Worm (Caenorhabditis elegans) whole organism, young adult: ENCODE results near the gene C27B7.9.

Experiments used
- B0019.2 ChIP-seq: fragments of 200-800 bp; sonication (Bioruptor generic); conservative IDR thresholded peaks from 2 replicates; pipeline ENCODE4 v1.3.6; 2022; ENCODE audit warnings: missing genetic modification reagents, missing genetic modification characterization, missing compliant biosample characterization
- C06A6.2 ChIP-seq: fragments of 200-800 bp; sonication (Bioruptor generic); conservative IDR thresholded peaks from 2 replicates; pipeline ENCODE4 v1.3.6; 2022; ENCODE audit warnings: missing genetic modification characterization, missing compliant biosample characterization
- C17E4.6 ChIP-seq: fragments of 200-800 bp; sonication (Bioruptor generic); IDR thresholded peaks from 2 replicates; pipeline ENCODE4 v1.3.6; 2022; ENCODE audit warnings: missing genetic modification reagents, missing genetic modification characterization, missing compliant biosample characterization
- D2030.7 ChIP-seq: fragments of 200-800 bp; sonication (Bioruptor generic); IDR thresholded peaks from 2 replicates; pipeline ENCODE4 v1.3.6; 2022; ENCODE audit warnings: missing genetic modification reagents, missing genetic modification characterization, missing compliant biosample characterization
- F33H1.4 ChIP-seq: fragments of 200-800 bp; sonication (Bioruptor generic); IDR thresholded peaks from 2 replicates; pipeline ENCODE4 v1.3.6; 2022; ENCODE audit warnings: missing genetic modification reagents, missing genetic modification characterization, missing compliant biosample characterization
- F49E8.2 ChIP-seq: sonication (generic microtip); optimal IDR thresholded peaks from 3 replicates; lab custom pipeline; 2017; ENCODE audit warnings: missing genetic modification characterization, mild to moderate bottlenecking, missing compliant biosample characterization, antibody characterized with exemption, moderate library complexity; ENCODE audit not compliant: insufficient read depth
- F57A8.1 ChIP-seq: fragments of 200-800 bp; sonication (Bioruptor generic); optimal IDR thresholded peaks from 2 replicates; lab custom pipeline; 2018; ENCODE audit warnings: mild to moderate bottlenecking, missing genetic modification characterization, moderate library complexity, missing compliant biosample characterization
- K12H6.12 ChIP-seq: fragments of 200-800 bp; sonication (Bioruptor generic); optimal IDR thresholded peaks from 2 replicates; lab custom pipeline; 2018; ENCODE audit warnings: mild to moderate bottlenecking, missing genetic modification characterization, missing compliant biosample characterization
- Y95B8A.8 ChIP-seq: fragments of 200-800 bp; sonication (Bioruptor generic); IDR thresholded peaks from 2 replicates; pipeline ENCODE4 v1.3.6; 2022; ENCODE audit warnings: missing genetic modification reagents, missing genetic modification characterization, missing compliant biosample characterization
- ZK185.1 ChIP-seq: sonication (generic microtip); optimal IDR thresholded peaks from 2 replicates; lab custom pipeline; 2016; ENCODE audit warnings: mild to moderate bottlenecking, missing genetic modification characterization, missing compliant biosample characterization; ENCODE audit not compliant: poor library complexity, severe bottlenecking
- atf-7 ChIP-seq: sonication (generic microtip); optimal IDR thresholded peaks from 2 replicates; lab custom pipeline; 2017; ENCODE audit warnings: mild to moderate bottlenecking, missing genetic modification characterization, missing compliant biosample characterization
- attf-3 ChIP-seq: fragments of 200-800 bp; sonication (Bioruptor generic); conservative IDR thresholded peaks from 2 replicates; pipeline ENCODE4 v1.3.6; 2022; ENCODE audit warnings: missing genetic modification reagents, missing genetic modification characterization, missing compliant biosample characterization
- attf-5 ChIP-seq: fragments of 200-800 bp; sonication (Bioruptor generic); optimal IDR thresholded peaks from 2 replicates; lab custom pipeline; 2018; ENCODE audit warnings: mild to moderate bottlenecking, missing genetic modification characterization, missing compliant biosample characterization
- bed-1 ChIP-seq: fragments of 200-800 bp; sonication (Bioruptor generic); IDR thresholded peaks from 2 replicates; pipeline ENCODE4 v1.3.6; 2022; ENCODE audit warnings: missing genetic modification reagents, missing genetic modification characterization, missing compliant biosample characterization
- ceh-100 ChIP-seq: fragments of 200-800 bp; sonication (Bioruptor generic); IDR thresholded peaks from 2 replicates; pipeline ENCODE4 v1.3.6; 2022; ENCODE audit warnings: missing genetic modification reagents, missing genetic modification characterization, missing compliant biosample characterization
- ceh-27 ChIP-seq: fragments of 200-800 bp; sonication (Bioruptor generic); optimal IDR thresholded peaks from 2 replicates; lab custom pipeline; 2018; ENCODE audit warnings: mild to moderate bottlenecking, missing genetic modification characterization, moderate library complexity, missing compliant biosample characterization
- ceh-58 ChIP-seq: fragments of 200-800 bp; sonication (Bioruptor generic); IDR thresholded peaks from 2 replicates; pipeline ENCODE4 v1.3.6; 2022; ENCODE audit warnings: missing genetic modification characterization, missing compliant biosample characterization
- ceh-91 ChIP-seq: fragments of 200-800 bp; sonication (Bioruptor generic); IDR thresholded peaks from 2 replicates; pipeline ENCODE4 v1.3.6; 2022; ENCODE audit warnings: missing genetic modification reagents, missing genetic modification characterization, missing compliant biosample characterization
- dpff-1 ChIP-seq: sonication (generic microtip); optimal IDR thresholded peaks from 2 replicates; lab custom pipeline; 2017; ENCODE audit warnings: mild to moderate bottlenecking, missing genetic modification characterization, missing compliant biosample characterization
- dpl-1 ChIP-seq: fragments of 150-350 bp; optimal IDR thresholded peaks from 2 replicates; lab custom pipeline; 2014; ENCODE audit warnings: missing biosample characterization, missing genetic modification reagents, missing genetic modification characterization
- efl-1 ChIP-seq: fragments of 150-350 bp; optimal IDR thresholded peaks from 2 replicates; lab custom pipeline; 2014; ENCODE audit warnings: missing biosample characterization, missing genetic modification reagents, missing genetic modification characterization
- gei-17 ChIP-seq: fragments of 200-800 bp; sonication (Bioruptor generic); optimal IDR thresholded peaks from 2 replicates; lab custom pipeline; 2018; ENCODE audit warnings: mild to moderate bottlenecking, missing genetic modification characterization, missing compliant biosample characterization
- let-607 ChIP-seq, 2 experiments: fragments of 200-800 bp in 1 of 2; sonication (Bioruptor generic) in 1 of 2; sonication (generic microtip) in 1 of 2; optimal IDR thresholded peaks; 2 replicates each; lab custom pipeline; 2016 to 2018; ENCODE audit warnings: mild to moderate bottlenecking in 2 of 2, missing compliant biosample characterization in 2 of 2, missing genetic modification characterization in 2 of 2, moderate library complexity in 2 of 2, missing genotype in 1 of 2
- lin-26 ChIP-seq: fragments of 200-800 bp; sonication (Bioruptor generic); IDR thresholded peaks from 2 replicates; pipeline ENCODE4 v1.3.6; 2022; ENCODE audit warnings: missing genetic modification reagents, missing genetic modification characterization, missing compliant biosample characterization
- lin-35 ChIP-seq, 3 experiments: fragments of 150-350 bp in 2 of 3; sonication (generic microtip) in 1 of 3; optimal IDR thresholded peaks; 2 replicates each; lab custom pipeline; 2014 to 2018; ENCODE audit warnings: missing biosample characterization in 3 of 3, missing genetic modification characterization in 3 of 3, missing genetic modification reagents in 3 of 3
- lin-54 ChIP-seq: fragments of 200-800 bp; sonication (Bioruptor generic); optimal IDR thresholded peaks from 2 replicates; lab custom pipeline; 2018; ENCODE audit warnings: mild to moderate bottlenecking, missing genetic modification characterization, missing compliant biosample characterization
- lsl-1 ChIP-seq: fragments of 200-800 bp; sonication (Bioruptor generic); optimal IDR thresholded peaks from 2 replicates; lab custom pipeline; 2018; ENCODE audit warnings: mild to moderate bottlenecking, missing genetic modification characterization, moderate library complexity, missing compliant biosample characterization
- madf-6 ChIP-seq: fragments of 200-800 bp; sonication (Bioruptor generic); IDR thresholded peaks from 2 replicates; pipeline ENCODE4 v1.3.6; 2022; ENCODE audit warnings: missing genetic modification reagents, missing genetic modification characterization, missing compliant biosample characterization
- madf-8 ChIP-seq: fragments of 200-800 bp; sonication (Bioruptor generic); conservative IDR thresholded peaks from 2 replicates; pipeline ENCODE4 v1.3.6; 2022; ENCODE audit warnings: missing genetic modification reagents, missing genetic modification characterization, missing compliant biosample characterization
- mcd-1 ChIP-seq: fragments of 200-800 bp; sonication (Bioruptor generic); IDR thresholded peaks from 2 replicates; pipeline ENCODE4 v1.3.6; 2022; ENCODE audit warnings: missing genetic modification reagents, missing genetic modification characterization, missing compliant biosample characterization
- mxl-1 ChIP-seq: sonication (generic microtip); optimal IDR thresholded peaks from 2 replicates; lab custom pipeline; 2016; ENCODE audit warnings: missing genetic modification characterization, missing compliant biosample characterization
- nhr-179 ChIP-seq: sonication (generic microtip); optimal IDR thresholded peaks from 2 replicates; lab custom pipeline; 2016; ENCODE audit warnings: mild to moderate bottlenecking, missing genetic modification characterization, missing compliant biosample characterization
- pbrm-1 ChIP-seq: fragments of 200-800 bp; sonication (Bioruptor generic); IDR thresholded peaks from 2 replicates; pipeline ENCODE4 v1.3.6; 2022; ENCODE audit warnings: missing genetic modification reagents, missing genetic modification characterization, missing compliant biosample characterization
- rcor-1 ChIP-seq: fragments of 200-800 bp; sonication (Bioruptor generic); IDR thresholded peaks from 2 replicates; pipeline ENCODE4 v1.3.6; 2022; ENCODE audit warnings: missing genetic modification reagents, missing genetic modification characterization, missing compliant biosample characterization
- rpc-1 ChIP-seq, 2 experiments: fragments of 150-350 bp in 1 of 2; sonication (generic microtip) in 1 of 2; optimal IDR thresholded peaks; 2 replicates each; lab custom pipeline; 2014 to 2018; ENCODE audit warnings: missing biosample characterization in 1 of 2, missing genetic modification characterization in 1 of 2, missing genetic modification reagents in 1 of 2, missing genotype in 1 of 2
- sea-2 ChIP-seq: fragments of 200-800 bp; sonication (Bioruptor generic); IDR thresholded peaks from 2 replicates; pipeline ENCODE4 v1.3.6; 2022; ENCODE audit warnings: missing genetic modification characterization, missing compliant biosample characterization
- snpc-3.4 ChIP-seq: sonication (generic microtip); optimal IDR thresholded peaks from 2 replicates; lab custom pipeline; 2017; ENCODE audit warnings: missing genetic modification characterization, mild to moderate bottlenecking, missing compliant biosample characterization, antibody characterized with exemption, moderate library complexity, missing genotype, missing genetic modification reagents
- snpc-4 ChIP-seq, 5 experiments: fragments of 150-350 bp in 1 of 5; sonication (generic microtip) in 4 of 5; optimal IDR thresholded peaks; 2 replicates each; lab custom pipeline; 2014 to 2018; ENCODE audit warnings: missing genetic modification characterization in 5 of 5, missing biosample characterization in 3 of 5, antibody characterized with exemption in 2 of 5, mild to moderate bottlenecking in 2 of 5, missing compliant biosample characterization in 2 of 5, missing genotype in 2 of 5, moderate library complexity in 2 of 5, missing genetic modification reagents in 1 of 5
- tlf-1 ChIP-seq: fragments of 200-800 bp; sonication (Bioruptor generic); optimal IDR thresholded peaks from 2 replicates; lab custom pipeline; 2018; ENCODE audit warnings: mild to moderate bottlenecking, missing genetic modification characterization, missing compliant biosample characterization
- unc-130 ChIP-seq: sonication (generic microtip); optimal IDR thresholded peaks from 2 replicates; lab custom pipeline; 2016; ENCODE audit warnings: missing genetic modification reagents, missing genetic modification characterization, missing compliant biosample characterization
- unc-62 ChIP-seq: fragments of 150-350 bp; optimal IDR thresholded peaks from 2 replicates; lab custom pipeline; 2014; ENCODE audit warnings: missing biosample characterization, missing genetic modification reagents, missing genetic modification characterization
- xnd-1 ChIP-seq: sonication (generic microtip); optimal IDR thresholded peaks from 2 replicates; lab custom pipeline; 2016; ENCODE audit warnings: missing genotype, missing genetic modification reagents, missing genetic modification characterization, missing compliant biosample characterization
- ztf-18 ChIP-seq: sonication (generic microtip); optimal IDR thresholded peaks from 2 replicates; lab custom pipeline; 2016; ENCODE audit warnings: missing genotype, mild to moderate bottlenecking, missing genetic modification characterization, missing compliant biosample characterization
- ztf-22 ChIP-seq: fragments of 200-800 bp; sonication (Bioruptor generic); optimal IDR thresholded peaks from 2 replicates; lab custom pipeline; 2018; ENCODE audit warnings: mild to moderate bottlenecking, missing genetic modification characterization, moderate library complexity, missing compliant biosample characterization

C27B7.9 gene

ce11 chrIV:8891131-8891530 is 24.8 kb downstream of the C27B7.9 start, which contains the start of gene spr-2 (continued):
- TF ChIP-seq gei-17 (GFP tag; lab: Kevin White, UChicago) = no peak
- peak; percentile 44 for TF ChIP-seq ceh-27
- no peak for TF ChIP-seq lin-26
- TF ChIP-seq rpc-1 (optimal IDR thresholded peaks at IDR 0.05; lab: Kevin White, UChicago) = no peak
- TF ChIP-seq rpc-1 (tag; optimal IDR thresholded peaks at IDR 0.05; lab: Kevin White, UChicago) = no peak
- TF ChIP-seq ZK185.1 (tag; lab: Kevin White, UChicago) = peak; percentile 44
- no peak for TF ChIP-seq snpc-4 (GFP tag; optimal IDR thresholded peaks at IDR 0.05; lab: Kevin White, UChicago)
- TF ChIP-seq snpc-4 (tag; optimal IDR thresholded peaks at IDR 0.05; lab: Kevin White, UChicago) = peak; percentile 34 to 68 (median 43)
- TF ChIP-seq let-607 (tag; optimal IDR thresholded peaks at IDR 0.05; lab: Kevin White, UChicago) = no peak
- TF ChIP-seq lin-54 (GFP tag; lab: Kevin White, UChicago) = peak; percentile 85
- no peak for TF ChIP-seq mxl-1
- TF ChIP-seq atf-7 = peak; percentile 14
- TF ChIP-seq mcd-1 (GFP tag; lab: Robert Waterston, UW) = peak; percentile 53; the same call in 1 of the 2 replicates
- peak; percentile 21; the same call in 1 of the 2 replicates for TF ChIP-seq rcor-1 (GFP tag; lab: Robert Waterston, UW)
- TF ChIP-seq B0019.2 (GFP tag; lab: Robert Waterston, UW) = no peak
- no peak for TF ChIP-seq ceh-100 (GFP tag; lab: Robert Waterston, UW)
- peak; percentile 58 for TF ChIP-seq attf-3 (GFP tag; lab: Robert Waterston, UW)
- TF ChIP-seq efl-1 (GFP tag; lab: Kevin White, UChicago) = peak; percentile 30
- no peak for TF ChIP-seq ceh-58
- TF ChIP-seq pbrm-1 (GFP tag; lab: Robert Waterston, UW) = 0 out of 2 replicates have a peak, but pooled peaks have one; percentile 9
- TF ChIP-seq dpff-1 (tag; lab: Kevin White, UChicago) = peak; percentile 35
- TF ChIP-seq ztf-22 (GFP tag; lab: Kevin White, UChicago) = no peak
- peak in 1 of 3 experiments; percentile 85 for TF ChIP-seq lin-35 (GFP tag; optimal IDR thresholded peaks at IDR 0.05; lab: Kevin White, UChicago)
- no peak for TF ChIP-seq unc-62
- TF ChIP-seq attf-5 = peak; percentile 84

ce11 chrIV:8888525-8889026 is 27.3 kb downstream of the C27B7.9 start, which contains the start of gene oma-1:
TSS of gene oma-1 (plus strand) at chrIV:8888976.
- TF ChIP-seq D2030.7 (GFP tag; lab: Robert Waterston, UW) (peak; percentile 88), dpl-1 (GFP tag; lab: Kevin White, UChicago) (peak; percentile 83), madf-8 (GFP tag; lab: Robert Waterston, UW) (peak; percentile 98), snpc-4 (GFP tag; optimal IDR thresholded peaks at IDR 0.05; lab: Kevin White, UChicago) (no peak), snpc-4 (tag; optimal IDR thresholded peaks at IDR 0.05; lab: Kevin White, UChicago) (peak in 2 of 4 experiments; percentile 10 to 36), rcor-1 (GFP tag; lab: Robert Waterston, UW) (peak; percentile 65; the same call in 1 of the 2 replicates), lsl-1 (GFP tag; lab: Kevin White, UChicago) (peak; percentile 99), efl-1 (GFP tag; lab: Kevin White, UChicago) (peak; percentile 95), tlf-1 (GFP tag; lab: Kevin White, UChicago) (peak; percentile 78), C17E4.6 (GFP tag; lab: Robert Waterston, UW) (0 out of 2 replicates have a peak, but pooled peaks have one; percentile 14), attf-3 (GFP tag; lab: Robert Waterston, UW) (peak; percentile 56; the same call in 1 of the 2 replicates), F33H1.4 (GFP tag; lab: Robert Waterston, UW) (peak; percentile 95), ceh-91 (GFP tag; lab: Robert Waterston, UW) (peak; percentile 91), B0019.2 (GFP tag; lab: Robert Waterston, UW) (peak; percentile 36; the same call in 1 of the 2 replicates), K12H6.12 (tag; lab: Kevin White, UChicago) (no peak), F49E8.2 (tag; lab: Kevin White, UChicago) (peak; percentile 88), lin-35 (GFP tag; optimal IDR thresholded peaks at IDR 0.05; lab: Kevin White, UChicago) (peak in 1 of 3 experiments; percentile 64), ceh-100 (GFP tag; lab: Robert Waterston, UW) (0 out of 2 replicates have a peak, but pooled peaks have one; percentile 13), snpc-3.4 (tag; lab: Kevin White, UChicago) (peak; percentile 82), xnd-1 (peak; percentile 95), nhr-179 (tag; lab: Kevin White, UChicago) (no peak), unc-130 (GFP tag; lab: Kevin White, UChicago) (peak; percentile 44), madf-6 (peak; percentile 99), C06A6.2 (no peak), bed-1 (no peak), ztf-18 (tag; lab: Kevin White, UChicago) (peak; percentile 49), sea-2 (GFP tag; lab: Robert Waterston, UW) (no peak), F57A8.1 (GFP tag; lab: Kevin White, UChicago) (no peak), Y95B8A.8 (GFP tag; lab: Robert Waterston, UW) (0 out of 2 replicates have a peak, but pooled peaks have one; percentile 41)
